Worm (Caenorhabditis elegans) whole organism, early embryonic: Measurements from ENCODE around the gene dkf-2.

Source experiments
- aly-1 ChIP-seq: sonication (generic microtip); optimal IDR thresholded peaks from 2 replicates; lab custom pipeline; 2016; ENCODE audit warnings: missing genetic modification characterization, missing compliant biosample characterization
- ama-1 ChIP-seq: fragments of 150-350 bp; optimal IDR thresholded peaks from 2 replicates; lab custom pipeline; 2014
- ceh-36 ChIP-seq: sonication (generic microtip); optimal IDR thresholded peaks from 2 replicates; lab custom pipeline; 2016; ENCODE audit warnings: missing genetic modification characterization, inconsistent platforms, missing compliant biosample characterization
- flt-1 ChIP-seq: fragments of 200-800 bp; sonication (Bioruptor generic); IDR thresholded peaks from 2 replicates; pipeline ENCODE4 v1.3.6; 2022; ENCODE audit warnings: missing genetic modification characterization, missing compliant biosample characterization
- hmbx-1 ChIP-seq: sonication (generic microtip); optimal IDR thresholded peaks from 2 replicates; lab custom pipeline; 2016; ENCODE audit warnings: mild to moderate bottlenecking, missing genetic modification characterization, missing compliant biosample characterization
- hmg-4 ChIP-seq: fragments of 200-800 bp; sonication (Bioruptor generic); optimal IDR thresholded peaks from 2 replicates; lab custom pipeline; 2018; ENCODE audit warnings: mild to moderate bottlenecking, missing genetic modification characterization, missing compliant biosample characterization
- hnd-1 ChIP-seq: sonication (generic microtip); optimal IDR thresholded peaks from 2 replicates; lab custom pipeline; 2016; ENCODE audit warnings: missing genetic modification characterization, missing compliant biosample characterization
- scrt-1 ChIP-seq: fragments of 200-800 bp; sonication (Bioruptor generic); IDR thresholded peaks from 2 replicates; pipeline ENCODE4 v1.3.6; 2022; ENCODE audit warnings: missing genetic modification characterization, missing compliant biosample characterization
- tbx-11 ChIP-seq: fragments of 200-800 bp; sonication (Bioruptor generic); IDR thresholded peaks from 2 replicates; pipeline ENCODE4 v1.3.6; 2022; ENCODE audit warnings: missing genetic modification characterization, missing compliant biosample characterization
- tra-4 ChIP-seq: sonication (generic microtip); optimal IDR thresholded peaks from 2 replicates; lab custom pipeline; 2017; ENCODE audit warnings: missing genetic modification characterization, missing compliant biosample characterization

DNA sequence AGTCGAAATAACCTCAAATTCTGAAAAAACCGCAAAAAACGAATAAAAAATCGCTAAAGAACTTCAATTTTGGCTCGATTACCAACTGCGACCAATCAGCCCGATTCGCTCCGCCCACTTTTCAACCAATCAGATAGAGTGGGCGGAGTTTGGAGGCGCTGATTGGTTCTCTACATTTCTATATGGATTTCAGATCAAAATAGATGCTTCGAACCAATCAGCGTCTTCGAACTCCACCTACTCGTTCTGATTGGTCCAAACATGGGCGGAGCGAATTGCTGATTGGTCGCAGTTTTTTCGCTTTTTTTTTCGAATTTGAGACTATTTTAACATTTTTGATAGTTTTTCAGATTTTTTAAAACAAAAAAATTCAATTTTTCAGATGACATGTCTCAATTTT is 60.7 kb downstream of the dkf-2 start:
- TF ChIP-seq ama-1 (lab: Kevin White, UChicago) = no peak
- no peak for TF ChIP-seq tra-4 (tag; lab: Kevin White, UChicago)
- no peak for TF ChIP-seq hmbx-1 (tag; lab: Kevin White, UChicago)
- no peak for TF ChIP-seq aly-1 (tag; lab: Kevin White, UChicago)
- TF ChIP-seq scrt-1 (GFP tag; lab: Robert Waterston, UW) = no peak
- no peak for TF ChIP-seq hmg-4
- TF ChIP-seq ceh-36 (tag; lab: Kevin White, UChicago) = no peak
- TF ChIP-seq flt-1 (GFP tag; lab: Robert Waterston, UW) = no peak
- TF ChIP-seq tbx-11 = no peak
- TF ChIP-seq hnd-1 (tag; lab: Kevin White, UChicago) = no peak
